Worm (Caenorhabditis elegans): Measurements from ENCODE around the gene arrd-1.

DNA sequence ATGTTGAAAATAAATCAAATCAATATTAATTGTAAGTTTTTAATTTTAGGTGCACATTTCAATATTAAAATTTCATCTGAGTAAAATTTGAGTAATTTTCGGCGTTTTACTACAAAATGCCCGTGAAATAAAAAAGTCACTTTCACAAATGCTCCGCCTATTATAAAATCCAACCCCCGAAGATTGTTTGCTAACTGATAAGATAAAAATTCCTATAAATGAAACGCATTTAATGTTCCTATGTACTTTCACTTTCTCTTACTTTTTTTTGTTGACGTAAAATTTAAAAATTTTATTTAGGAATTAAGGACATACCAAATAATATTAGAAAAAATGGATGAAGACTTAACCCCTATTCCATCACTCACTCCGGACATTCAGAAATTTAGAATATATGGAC is 31.1 kb downstream of the arrd-1 start, which contains the start of gene sdz-24:
- TF ChIP-seq dao-5 (tag; optimal IDR thresholded peaks at IDR 0.05) (no peak), him-1 (tag; optimal IDR thresholded peaks at IDR 0.05) (no peak)
